Worm (Caenorhabditis elegans) whole organism, L3 larva: ENCODE results near the gene lmd-4.

Source experiments
- ZK546.5 ChIP-seq: sonication (generic microtip); optimal IDR thresholded peaks from 2 replicates; lab custom pipeline; 2017; ENCODE audit warnings: missing biosample characterization, missing genetic modification characterization
- aly-2 ChIP-seq: fragments of 150-350 bp; optimal IDR thresholded peaks from 2 replicates; lab custom pipeline; 2014; ENCODE audit warnings: missing biosample characterization, missing genetic modification characterization
- ama-1 ChIP-seq: fragments of 150-350 bp; optimal IDR thresholded peaks from 2 replicates; lab custom pipeline; 2018
- ceh-16 ChIP-seq: sonication (generic microtip); optimal IDR thresholded peaks from 2 replicates; lab custom pipeline; 2017; ENCODE audit warnings: missing biosample characterization, missing genetic modification characterization
- ceh-82 ChIP-seq: fragments of 150-350 bp; optimal IDR thresholded peaks from 2 replicates; lab custom pipeline; 2014; ENCODE audit warnings: missing biosample characterization, missing genetic modification characterization
- ceh-9 ChIP-seq: sonication (generic microtip); optimal IDR thresholded peaks from 2 replicates; lab custom pipeline; 2018; ENCODE audit warnings: missing biosample characterization, missing genetic modification characterization
- egl-27 ChIP-seq: sonication (generic microtip); optimal IDR thresholded peaks from 4 replicates; lab custom pipeline; 2017; ENCODE audit warnings: missing biosample characterization, missing genetic modification reagents, missing genetic modification characterization
- egl-5 ChIP-seq: fragments of 150-350 bp; optimal IDR thresholded peaks from 2 replicates; lab custom pipeline; 2017; ENCODE audit warnings: missing biosample characterization, missing genetic modification reagents, missing genetic modification characterization, inconsistent platforms
- elt-2 ChIP-seq: sonication (generic microtip); optimal IDR thresholded peaks from 2 replicates; lab custom pipeline; 2016; ENCODE audit warnings: missing genetic modification reagents, mild to moderate bottlenecking, missing genetic modification characterization, missing compliant biosample characterization
- elt-3 ChIP-seq, 3 experiments: fragments of 150-350 bp in 1 of 3; sonication (generic microtip) in 2 of 3; optimal IDR thresholded peaks; 2 replicates in 2 of 3; 4 replicates in 1 of 3; lab custom pipeline; 2014 to 2017; ENCODE audit warnings: missing biosample characterization in 3 of 3, missing genetic modification characterization in 3 of 3
- fkh-10 ChIP-seq: sonication (generic microtip); optimal IDR thresholded peaks from 2 replicates; lab custom pipeline; 2017; ENCODE audit warnings: missing biosample characterization, missing genetic modification reagents, missing genetic modification characterization
- fos-1 ChIP-seq: fragments of 150-350 bp; optimal IDR thresholded peaks from 2 replicates; lab custom pipeline; 2014; ENCODE audit warnings: missing biosample characterization, missing genetic modification characterization
- hmg-11 ChIP-seq: sonication (generic microtip); optimal IDR thresholded peaks from 2 replicates; lab custom pipeline; 2016; ENCODE audit warnings: missing genetic modification characterization, missing compliant biosample characterization
- jun-1 ChIP-seq: fragments of 150-350 bp; optimal IDR thresholded peaks from 2 replicates; lab custom pipeline; 2014; ENCODE audit warnings: missing biosample characterization, missing genetic modification reagents, missing genetic modification characterization
- lin-39 ChIP-seq: fragments of 150-350 bp; optimal IDR thresholded peaks from 2 replicates; lab custom pipeline; 2018; ENCODE audit warnings: missing biosample characterization, missing genetic modification reagents, missing genetic modification characterization
- lsy-12 ChIP-seq: sonication (generic microtip); optimal IDR thresholded peaks from 2 replicates; lab custom pipeline; 2016; ENCODE audit warnings: mild to moderate bottlenecking, missing genetic modification characterization, missing compliant biosample characterization
- mdl-1 ChIP-seq: fragments of 150-350 bp; optimal IDR thresholded peaks from 2 replicates; lab custom pipeline; 2014; ENCODE audit warnings: missing biosample characterization, missing genetic modification characterization
- nfya-1 ChIP-seq: sonication (generic microtip); optimal IDR thresholded peaks from 2 replicates; lab custom pipeline; 2017; ENCODE audit warnings: missing genetic modification characterization, mild to moderate bottlenecking, missing compliant biosample characterization, antibody characterized with exemption, moderate library complexity; ENCODE audit not compliant: insufficient read depth
- nhr-11 ChIP-seq: fragments of 150-350 bp; optimal IDR thresholded peaks from 2 replicates; lab custom pipeline; 2014; ENCODE audit warnings: missing biosample characterization, missing genetic modification characterization
- nhr-12 ChIP-seq: fragments of 150-350 bp; optimal IDR thresholded peaks from 2 replicates; lab custom pipeline; 2014; ENCODE audit warnings: missing biosample characterization, missing genetic modification characterization
- nhr-23 ChIP-seq: fragments of 150-350 bp; optimal IDR thresholded peaks from 2 replicates; lab custom pipeline; 2014; ENCODE audit warnings: missing biosample characterization, missing genetic modification reagents, missing genetic modification characterization
- nhr-237 ChIP-seq: fragments of 150-350 bp; optimal IDR thresholded peaks from 2 replicates; lab custom pipeline; 2014; ENCODE audit warnings: missing biosample characterization, missing genetic modification characterization
- nhr-25 ChIP-seq: sonication (generic microtip); optimal IDR thresholded peaks from 2 replicates; lab custom pipeline; 2017; ENCODE audit warnings: missing biosample characterization, missing genetic modification characterization
- nhr-43 ChIP-seq: sonication (generic microtip); optimal IDR thresholded peaks from 2 replicates; lab custom pipeline; 2016; ENCODE audit warnings: mild to moderate bottlenecking, missing genetic modification characterization, missing compliant biosample characterization; ENCODE audit not compliant: poor library complexity, severe bottlenecking
- nhr-67 ChIP-seq: fragments of 150-350 bp; optimal IDR thresholded peaks from 2 replicates; lab custom pipeline; 2014; ENCODE audit warnings: missing biosample characterization, missing genetic modification characterization
- nhr-76 ChIP-seq: fragments of 150-350 bp; sonication (generic microtip); optimal IDR thresholded peaks from 5 replicates; lab custom pipeline; 2014; ENCODE audit warnings: missing biosample characterization, missing genetic modification characterization
- nhr-77 ChIP-seq: fragments of 150-350 bp; optimal IDR thresholded peaks from 2 replicates; lab custom pipeline; 2014; ENCODE audit warnings: missing biosample characterization, missing genetic modification characterization
- pha-4 ChIP-seq: fragments of 150-350 bp; optimal IDR thresholded peaks from 2 replicates; lab custom pipeline; 2014; ENCODE audit warnings: missing biosample characterization, missing genetic modification reagents, missing genetic modification characterization
- pqm-1 ChIP-seq: fragments of 150-350 bp; optimal IDR thresholded peaks from 2 replicates; lab custom pipeline; 2017; ENCODE audit warnings: missing biosample characterization, missing genetic modification characterization, inconsistent platforms
- skn-1 ChIP-seq: fragments of 150-350 bp; optimal IDR thresholded peaks from 2 replicates; lab custom pipeline; 2014; ENCODE audit warnings: missing biosample characterization, missing genetic modification characterization
- snpc-4 ChIP-seq: fragments of 150-350 bp; optimal IDR thresholded peaks from 2 replicates; lab custom pipeline; 2014; ENCODE audit warnings: missing biosample characterization, missing genetic modification characterization
- tbx-2 ChIP-seq: sonication (generic microtip); optimal IDR thresholded peaks from 2 replicates; lab custom pipeline; 2016; ENCODE audit warnings: mild to moderate bottlenecking, missing genetic modification characterization, missing compliant biosample characterization
- unc-39 ChIP-seq: sonication (generic microtip); optimal IDR thresholded peaks from 4 replicates; lab custom pipeline; 2017; ENCODE audit warnings: missing biosample characterization, missing genetic modification characterization
- unc-62 ChIP-seq: fragments of 150-350 bp; sonication (generic microtip); optimal IDR thresholded peaks from 4 replicates; lab custom pipeline; 2014; ENCODE audit warnings: missing biosample characterization, missing genetic modification reagents, missing genetic modification characterization
- ztf-11 ChIP-seq: fragments of 150-350 bp; optimal IDR thresholded peaks from 2 replicates; lab custom pipeline; 2014; ENCODE audit warnings: missing biosample characterization, missing genetic modification characterization
- ztf-4 ChIP-seq: fragments of 150-350 bp; optimal IDR thresholded peaks from 2 replicates; lab custom pipeline; 2014; ENCODE audit warnings: missing biosample characterization, missing genetic modification characterization

The lmd-4 gene

DNA sequence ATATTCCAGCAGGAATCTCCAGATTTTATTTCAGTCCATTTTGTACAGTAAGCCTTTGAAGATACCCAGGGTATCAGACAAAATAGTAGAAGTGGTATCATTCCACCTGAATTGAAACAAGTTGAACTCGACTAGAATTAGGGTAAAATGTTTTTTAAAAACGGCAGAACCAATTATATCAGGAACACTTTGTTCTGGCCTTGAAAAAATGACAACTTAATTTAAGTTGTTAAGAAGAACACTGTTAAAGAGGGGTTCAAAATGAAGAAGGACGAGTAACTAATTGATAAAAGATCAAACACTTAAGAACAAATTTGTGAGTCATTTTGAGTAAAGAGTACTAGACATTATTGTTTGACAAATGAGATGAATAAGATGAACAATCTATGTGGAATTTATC, at the start of gene lmd-4:
Gene lmd-4 (minus strand): TSS at position 101 of the 400 bp plus-strand sequence.
- TF ChIP-seq nfya-1 (tag; lab: Kevin White, UChicago) (no peak), lsy-12 (no peak), jun-1 (no peak), nhr-23 (tag; lab: Kevin White, UChicago) (no peak), nhr-43 (tag; lab: Kevin White, UChicago) (no peak), ceh-16 (tag; lab: Kevin White, UChicago) (no peak), nhr-237 (tag; lab: Kevin White, UChicago) (no peak), pha-4 (no peak), hmg-11 (tag; lab: Kevin White, UChicago) (no peak), egl-27 (tag; lab: Kevin White, UChicago) (no peak), nhr-76 (tag; lab: Kevin White, UChicago) (no peak), unc-62 (GFP tag; lab: Kevin White, UChicago) (no peak), skn-1 (tag; lab: Kevin White, UChicago) (no peak), fkh-10 (GFP tag; lab: Kevin White, UChicago) (no peak), snpc-4 (tag; lab: Kevin White, UChicago) (no peak), pqm-1 (tag; lab: Kevin White, UChicago) (no peak)

ce11 chrV:7369578-7369977, 48.8 kb upstream of the lmd-4 start, which contains the start of gene srj-14:
srj-14 (plus strand) TSS chrV:7369708.
- TF ChIP-seq egl-27 (tag; lab: Kevin White, UChicago) (no peak), aly-2 (tag; lab: Kevin White, UChicago) (no peak), ztf-4 (tag; lab: Kevin White, UChicago) (no peak), nhr-11 (tag; lab: Kevin White, UChicago) (no peak), nhr-77 (tag; lab: Kevin White, UChicago) (no peak), nhr-43 (tag; lab: Kevin White, UChicago) (no peak), pqm-1 (tag; lab: Kevin White, UChicago) (no peak), jun-1 (no peak)

- TF ChIP-seq nhr-11 (tag; lab: Kevin White, UChicago) (no peak), lin-39 (peak; percentile 2)
Measured at ce11 chrV:7364951-7365350, 44.1 kb upstream of the lmd-4 start, which contains the start of gene exc-13. exc-13 (plus strand) TSS chrV:7365251.

DNA sequence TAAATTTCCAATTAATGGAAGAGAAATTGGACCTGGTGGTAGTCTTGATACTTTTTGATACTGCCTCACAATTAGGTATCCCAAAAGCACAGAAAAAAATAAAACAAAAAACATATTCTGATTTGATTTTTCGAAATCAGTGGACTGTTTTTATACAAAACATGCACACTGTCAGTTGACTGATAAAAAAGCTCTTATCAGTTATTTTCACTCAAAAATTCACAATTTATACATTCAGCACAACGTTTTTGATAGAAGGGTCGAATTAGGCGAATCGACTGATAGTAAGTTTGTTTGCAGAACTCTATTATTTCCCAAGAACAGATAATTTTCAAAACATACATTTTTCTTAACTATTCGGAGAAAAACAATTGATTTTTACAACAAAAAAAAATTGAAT, 43.2 kb upstream of the lmd-4 start, which contains the start of gene cyp-35A2:
Gene cyp-35A2 (minus strand): TSS at position 124 of the 400 bp plus-strand sequence.
- TF ChIP-seq nhr-12 (no peak), pqm-1 (tag; lab: Kevin White, UChicago) (peak; percentile 79), elt-2 (tag; lab: Kevin White, UChicago) (peak; percentile 86)

DNA sequence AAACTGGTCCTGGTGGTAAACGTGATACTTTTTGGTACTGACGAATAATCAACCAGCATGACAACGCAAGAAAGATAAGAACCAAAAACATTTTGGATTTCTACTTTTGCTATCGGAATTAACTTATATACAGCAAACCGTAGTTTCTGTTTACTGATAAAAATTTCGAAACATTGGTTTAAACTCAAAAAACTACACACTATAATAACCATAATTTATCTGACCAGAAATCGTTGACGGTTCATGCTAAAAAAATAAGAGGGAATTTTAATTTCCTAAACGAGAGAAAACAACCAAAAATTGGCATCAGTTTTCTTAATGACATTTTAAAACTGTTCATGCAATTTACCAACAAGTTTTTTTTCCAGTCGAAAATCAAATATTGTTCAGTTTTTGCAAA, 40.9 kb upstream of the lmd-4 start, which contains the start of gene cyp-35A1:
Gene cyp-35A1 (minus strand): TSS at position 101 of the 400 bp plus-strand sequence.
- no peak for TF ChIP-seq ZK546.5
- TF ChIP-seq tbx-2 (tag; lab: Kevin White, UChicago) = no peak

DNA sequence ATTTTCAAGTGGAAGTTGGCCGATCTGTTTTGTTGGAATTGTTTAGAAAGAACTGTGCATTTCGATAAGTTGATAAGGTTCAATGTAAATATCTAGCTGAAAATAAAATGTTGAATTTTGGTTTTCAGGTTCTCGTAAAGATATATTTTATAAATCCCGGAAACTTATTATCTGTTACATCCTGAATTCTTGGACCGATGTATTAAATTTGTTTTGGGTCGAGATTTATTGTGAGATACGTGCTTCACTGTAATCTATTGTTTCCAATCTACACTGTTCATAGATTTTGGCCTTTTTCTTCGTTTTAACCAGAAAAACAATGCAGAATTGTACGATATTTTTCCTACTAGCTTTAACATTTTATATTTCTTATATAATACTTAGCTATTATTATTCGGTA, 36.3 kb upstream of the lmd-4 start, which contains the start of gene C03G6.6:
Gene C03G6.6 (plus strand): TSS at position 301 of the 400 bp plus-strand sequence.
- no peak for TF ChIP-seq nhr-77 (tag; lab: Kevin White, UChicago)
- TF ChIP-seq ceh-9 (tag; lab: Kevin White, UChicago) = no peak
- TF ChIP-seq snpc-4 (tag; lab: Kevin White, UChicago) = no peak
- TF ChIP-seq elt-2 (tag; lab: Kevin White, UChicago) = no peak
- no peak for TF ChIP-seq nhr-23 (tag; lab: Kevin White, UChicago)
- TF ChIP-seq ceh-16 (tag; lab: Kevin White, UChicago) = no peak
- TF ChIP-seq elt-3 (tag; optimal IDR thresholded peaks at IDR 0.05; lab: Kevin White, UChicago) = no peak
- no peak for TF ChIP-seq unc-39 (tag; lab: Kevin White, UChicago)

DNA sequence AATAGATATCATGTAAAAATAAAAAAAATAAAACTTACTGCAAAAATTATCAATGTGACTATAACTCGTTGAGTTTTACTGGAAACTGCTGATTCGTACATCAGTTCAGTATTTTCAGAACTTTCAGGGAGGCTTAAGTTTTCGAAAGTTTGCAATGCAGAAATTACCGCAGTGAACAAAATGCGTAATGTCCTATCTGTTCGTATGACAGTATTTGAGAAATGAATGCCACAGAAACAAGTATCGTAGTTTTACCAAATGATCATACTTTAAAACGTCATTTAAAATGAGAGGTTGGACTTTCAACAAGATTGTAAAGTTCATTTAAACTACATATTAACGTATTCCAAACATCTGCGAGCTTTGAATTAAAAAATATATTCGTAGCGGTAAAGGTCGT, 35.9 kb upstream of the lmd-4 start, which contains the start of gene C03G6.21:
Gene C03G6.21 (minus strand): TSS at position 101 of the 400 bp plus-strand sequence.
- TF ChIP-seq ceh-82 = no peak
- TF ChIP-seq skn-1 (tag; lab: Kevin White, UChicago) = no peak
- no peak for TF ChIP-seq snpc-4 (tag; lab: Kevin White, UChicago)
- TF ChIP-seq pqm-1 (tag; lab: Kevin White, UChicago) = no peak
- no peak for TF ChIP-seq ama-1 (lab: Kevin White, UChicago)
- TF ChIP-seq mdl-1 (tag; lab: Kevin White, UChicago) = no peak
- no peak for TF ChIP-seq nhr-23 (tag; lab: Kevin White, UChicago)
- no peak for TF ChIP-seq nhr-67 (tag; lab: Kevin White, UChicago)
- no peak for TF ChIP-seq nhr-76 (tag; lab: Kevin White, UChicago)
- no peak for TF ChIP-seq elt-2 (tag; lab: Kevin White, UChicago)
- TF ChIP-seq pha-4 = no peak
- no peak for TF ChIP-seq egl-5
- no peak for TF ChIP-seq nhr-25 (tag; lab: Kevin White, UChicago)
- TF ChIP-seq fos-1 (tag; lab: Kevin White, UChicago) = no peak
- TF ChIP-seq nhr-11 (tag; lab: Kevin White, UChicago) = no peak
- TF ChIP-seq unc-39 (tag; lab: Kevin White, UChicago) = no peak
- TF ChIP-seq ztf-11 (tag; lab: Kevin White, UChicago) = no peak
- TF ChIP-seq ZK546.5 = no peak
- no peak for TF ChIP-seq aly-2 (tag; lab: Kevin White, UChicago)
